Worm (Caenorhabditis elegans) whole organism, mixed stage, embryonic: ENCODE results near the gene tag-266.

ENCODE experiments used
- M03D4.4 ChIP-seq: sonication (generic microtip); optimal IDR thresholded peaks from 2 replicates; lab custom pipeline; 2017; ENCODE audit warnings: mild to moderate bottlenecking, missing genetic modification characterization, missing compliant biosample characterization
- bed-3 ChIP-seq: fragments of 200-800 bp; sonication (Bioruptor generic); optimal IDR thresholded peaks from 3 replicates; lab custom pipeline; 2018; ENCODE audit warnings: mild to moderate bottlenecking, missing genetic modification characterization, moderate library complexity, missing compliant biosample characterization
- blmp-1 ChIP-seq: fragments of 150-350 bp; optimal IDR thresholded peaks from 2 replicates; lab custom pipeline; 2014; ENCODE audit warnings: missing biosample characterization, missing genetic modification characterization
- ceh-39 ChIP-seq: fragments of 150-350 bp; optimal IDR thresholded peaks from 2 replicates; lab custom pipeline; 2014; ENCODE audit warnings: missing biosample characterization, missing genetic modification characterization
- ceh-43 ChIP-seq: fragments of 200-800 bp; sonication (Bioruptor generic); optimal IDR thresholded peaks from 2 replicates; lab custom pipeline; 2018; ENCODE audit warnings: mild to moderate bottlenecking, missing genetic modification characterization, moderate library complexity, missing compliant biosample characterization
- ceh-83 ChIP-seq: fragments of 200-800 bp; sonication (Bioruptor generic); optimal IDR thresholded peaks from 2 replicates; lab custom pipeline; 2018; ENCODE audit warnings: mild to moderate bottlenecking, missing genetic modification characterization, missing compliant biosample characterization
- ces-1 ChIP-seq: fragments of 150-350 bp; optimal IDR thresholded peaks from 2 replicates; lab custom pipeline; 2014; ENCODE audit warnings: missing biosample characterization, missing genetic modification reagents, missing genetic modification characterization
- cnd-1 ChIP-seq: fragments of 200-800 bp; sonication (Bioruptor generic); optimal IDR thresholded peaks from 2 replicates; lab custom pipeline; 2018; ENCODE audit warnings: mild to moderate bottlenecking, missing genetic modification characterization, missing compliant biosample characterization
- drap-1 ChIP-seq: fragments of 200-800 bp; sonication (Bioruptor generic); optimal IDR thresholded peaks from 3 replicates; lab custom pipeline; 2018; ENCODE audit warnings: mild to moderate bottlenecking, missing genetic modification characterization, missing compliant biosample characterization
- elt-1 ChIP-seq: sonication (generic microtip); optimal IDR thresholded peaks from 2 replicates; lab custom pipeline; 2017; ENCODE audit warnings: missing genetic modification characterization, mild to moderate bottlenecking, missing compliant biosample characterization, antibody characterized with exemption, moderate library complexity, borderline replicate concordance; ENCODE audit not compliant: insufficient read depth
- elt-3 ChIP-seq: fragments of 150-350 bp; optimal IDR thresholded peaks from 2 replicates; lab custom pipeline; 2014; ENCODE audit warnings: missing biosample characterization, missing genetic modification characterization
- flh-1 ChIP-seq: fragments of 200-800 bp; sonication (Bioruptor generic); optimal IDR thresholded peaks from 2 replicates; lab custom pipeline; 2018; ENCODE audit warnings: mild to moderate bottlenecking, missing genetic modification characterization, moderate library complexity, missing compliant biosample characterization
- ham-2 ChIP-seq: fragments of 200-800 bp; sonication (Bioruptor generic); optimal IDR thresholded peaks from 2 replicates; lab custom pipeline; 2018; ENCODE audit warnings: mild to moderate bottlenecking, missing genetic modification characterization, missing compliant biosample characterization
- hlh-1 ChIP-seq: fragments of 150-350 bp; optimal IDR thresholded peaks from 2 replicates; lab custom pipeline; 2014; ENCODE audit warnings: missing biosample characterization, missing genetic modification reagents, missing genetic modification characterization
- lin-13 ChIP-seq: fragments of 150-350 bp; optimal IDR thresholded peaks from 2 replicates; lab custom pipeline; 2014; ENCODE audit warnings: missing biosample characterization, missing genetic modification characterization
- lin-32 ChIP-seq: fragments of 200-800 bp; sonication (Bioruptor generic); optimal IDR thresholded peaks from 2 replicates; lab custom pipeline; 2018; ENCODE audit warnings: mild to moderate bottlenecking, missing genetic modification characterization, missing compliant biosample characterization
- lsy-2 ChIP-seq: fragments of 150-350 bp; optimal IDR thresholded peaks from 2 replicates; lab custom pipeline; 2014; ENCODE audit warnings: missing biosample characterization, missing genetic modification characterization
- mab-5 ChIP-seq: fragments of 150-350 bp; optimal IDR thresholded peaks from 2 replicates; lab custom pipeline; 2014; ENCODE audit warnings: missing biosample characterization, missing genetic modification characterization
- mep-1 ChIP-seq: fragments of 150-350 bp; optimal IDR thresholded peaks from 2 replicates; lab custom pipeline; 2017; ENCODE audit warnings: missing biosample characterization, missing genetic modification reagents, missing genetic modification characterization, inconsistent platforms
- mls-2 ChIP-seq: sonication (generic microtip); optimal IDR thresholded peaks from 2 replicates; lab custom pipeline; 2016; ENCODE audit warnings: mild to moderate bottlenecking, missing genetic modification characterization, moderate library complexity, missing compliant biosample characterization
- nhr-12 ChIP-seq: fragments of 150-350 bp; optimal IDR thresholded peaks from 2 replicates; lab custom pipeline; 2014; ENCODE audit warnings: missing biosample characterization, missing genetic modification characterization
- nhr-2 ChIP-seq: fragments of 150-350 bp; optimal IDR thresholded peaks from 2 replicates; lab custom pipeline; 2014; ENCODE audit warnings: missing biosample characterization, missing genetic modification characterization
- nhr-237 ChIP-seq: fragments of 150-350 bp; optimal IDR thresholded peaks from 2 replicates; lab custom pipeline; 2014; ENCODE audit warnings: missing biosample characterization, missing genetic modification characterization
- nhr-28 ChIP-seq: fragments of 150-350 bp; optimal IDR thresholded peaks from 2 replicates; lab custom pipeline; 2014; ENCODE audit warnings: missing biosample characterization, missing genetic modification characterization
- nhr-76 ChIP-seq: sonication (generic microtip); optimal IDR thresholded peaks from 2 replicates; lab custom pipeline; 2017; ENCODE audit warnings: missing biosample characterization, missing genetic modification characterization
- pha-4 ChIP-seq: fragments of 150-350 bp; optimal IDR thresholded peaks from 2 replicates; lab custom pipeline; 2018; ENCODE audit warnings: missing biosample characterization, missing genetic modification reagents, missing genetic modification characterization
- sem-2 ChIP-seq: fragments of 200-800 bp; sonication (Bioruptor generic); optimal IDR thresholded peaks from 2 replicates; lab custom pipeline; 2018; ENCODE audit warnings: mild to moderate bottlenecking, missing genetic modification characterization, missing compliant biosample characterization
- sptf-1 ChIP-seq: sonication (generic microtip); optimal IDR thresholded peaks from 2 replicates; lab custom pipeline; 2017; ENCODE audit warnings: mild to moderate bottlenecking, missing genetic modification characterization, moderate library complexity, missing compliant biosample characterization
- tbx-8 ChIP-seq: fragments of 200-800 bp; sonication (Bioruptor generic); optimal IDR thresholded peaks from 2 replicates; lab custom pipeline; 2018; ENCODE audit warnings: mild to moderate bottlenecking, missing genetic modification characterization, moderate library complexity, missing compliant biosample characterization
- unc-120 ChIP-seq: sonication (generic microtip); optimal IDR thresholded peaks from 2 replicates; lab custom pipeline; 2017; ENCODE audit warnings: missing genetic modification characterization, missing compliant biosample characterization; ENCODE audit not compliant: poor library complexity, severe bottlenecking
- unc-39 ChIP-seq: fragments of 150-350 bp; optimal IDR thresholded peaks from 2 replicates; lab custom pipeline; 2014; ENCODE audit warnings: missing biosample characterization, missing genetic modification characterization
- zip-8 ChIP-seq: fragments of 150-350 bp; optimal IDR thresholded peaks from 2 replicates; lab custom pipeline; 2014; ENCODE audit warnings: missing biosample characterization, missing genetic modification characterization
- ztf-11 ChIP-seq: fragments of 150-350 bp; optimal IDR thresholded peaks from 2 replicates; lab custom pipeline; 2014; ENCODE audit warnings: missing biosample characterization, missing genetic modification characterization

Gene tag-266

ce11 chrIII:651587-651986 lies 11.6 kb upstream of the tag-266 start:
- TF ChIP-seq lsy-2 (tag; lab: Kevin White, UChicago) (no peak), ceh-83 (GFP tag; lab: Kevin White, UChicago) (no peak), nhr-28 (tag; lab: Kevin White, UChicago) (no peak), unc-120 (tag; lab: Kevin White, UChicago) (no peak), nhr-76 (tag; lab: Kevin White, UChicago) (no peak), elt-1 (tag; lab: Kevin White, UChicago) (no peak), hlh-1 (tag; lab: Kevin White, UChicago) (no peak), ztf-11 (tag; lab: Kevin White, UChicago) (no peak), sptf-1 (no peak), cnd-1 (tag; lab: Kevin White, UChicago) (no peak), mep-1 (tag; lab: Kevin White, UChicago) (no peak), elt-3 (tag; lab: Kevin White, UChicago) (no peak), M03D4.4 (tag; lab: Kevin White, UChicago) (no peak), lin-32 (GFP tag; lab: Kevin White, UChicago) (no peak), ces-1 (GFP tag; lab: Kevin White, UChicago) (no peak), flh-1 (GFP tag; lab: Kevin White, UChicago) (no peak), unc-39 (tag; lab: Kevin White, UChicago) (no peak), zip-8 (tag; lab: Kevin White, UChicago) (no peak)

ce11 chrIII:650539-650938 lies 10.5 kb upstream of the tag-266 start:
- no peak for TF ChIP-seq nhr-12 (tag; lab: Kevin White, UChicago)
- no peak for TF ChIP-seq unc-120 (tag; lab: Kevin White, UChicago)
- TF ChIP-seq nhr-237: no peak
- TF ChIP-seq ztf-11 (tag; lab: Kevin White, UChicago): no peak
- TF ChIP-seq zip-8 (tag; lab: Kevin White, UChicago): no peak
- no peak for TF ChIP-seq ham-2 (GFP tag; lab: Kevin White, UChicago)
- TF ChIP-seq elt-1 (tag; lab: Kevin White, UChicago): no peak

ce11 chrIII:649935-650334 lies 9.9 kb upstream of the tag-266 start:
- TF ChIP-seq nhr-237 (no peak), cnd-1 (tag; lab: Kevin White, UChicago) (no peak), ceh-39 (no peak), unc-39 (tag; lab: Kevin White, UChicago) (no peak), elt-1 (tag; lab: Kevin White, UChicago) (no peak), bed-3 (GFP tag; lab: Kevin White, UChicago) (no peak), blmp-1 (tag; lab: Kevin White, UChicago) (no peak), ztf-11 (tag; lab: Kevin White, UChicago) (no peak), ham-2 (GFP tag; lab: Kevin White, UChicago) (no peak)
- TF ChIP-seq, all 35 proteins: peak for 0

ce11 chrIII:647248-647647 lies 7.2 kb upstream of the tag-266 start:
- TF ChIP-seq pha-4 (tag; lab: Kevin White, UChicago): peak; percentile 53
- TF ChIP-seq unc-120 (tag; lab: Kevin White, UChicago): peak; percentile 63
- peak; percentile 14 for TF ChIP-seq mep-1 (tag; lab: Kevin White, UChicago)
- peak; percentile 1 for TF ChIP-seq nhr-2 (tag; lab: Kevin White, UChicago)
- no peak for TF ChIP-seq sem-2 (GFP tag; lab: Kevin White, UChicago)
- TF ChIP-seq ham-2 (GFP tag; lab: Kevin White, UChicago): peak; percentile 92
- no peak for TF ChIP-seq lin-13 (tag; lab: Kevin White, UChicago)

ce11 chrIII:646454-646853 lies 6.4 kb upstream of the tag-266 start, which contains the start of gene orai-1:
orai-1 (plus strand) TSS chrIII:646754.
- TF ChIP-seq zip-8 (tag; lab: Kevin White, UChicago): peak; percentile 18
- no peak for TF ChIP-seq ceh-39
- TF ChIP-seq nhr-2 (tag; lab: Kevin White, UChicago): no peak

ce11 chrIII:644660-645059 lies 4.6 kb upstream of the tag-266 start:
- no peak for TF ChIP-seq mls-2 (tag; lab: Kevin White, UChicago)
- TF ChIP-seq ztf-11 (tag; lab: Kevin White, UChicago): no peak
- TF ChIP-seq ceh-39: no peak
- no peak for TF ChIP-seq blmp-1 (tag; lab: Kevin White, UChicago)
- TF ChIP-seq ceh-43 (GFP tag; lab: Kevin White, UChicago): no peak
- no peak for TF ChIP-seq tbx-8 (GFP tag; lab: Kevin White, UChicago)
- no peak for TF ChIP-seq ham-2 (GFP tag; lab: Kevin White, UChicago)
- no peak for TF ChIP-seq unc-39 (tag; lab: Kevin White, UChicago)
- no peak for TF ChIP-seq elt-3 (tag; lab: Kevin White, UChicago)
- TF ChIP-seq flh-1 (GFP tag; lab: Kevin White, UChicago): no peak
- TF ChIP-seq mab-5 (tag; lab: Kevin White, UChicago): no peak
- no peak for TF ChIP-seq nhr-237
- no peak for TF ChIP-seq drap-1 (GFP tag; lab: Kevin White, UChicago)
- no peak for TF ChIP-seq lin-32 (GFP tag; lab: Kevin White, UChicago)
- no peak for TF ChIP-seq bed-3 (GFP tag; lab: Kevin White, UChicago)
